Worm (Caenorhabditis elegans) whole organism, mixed stage, embryonic: ENCODE measurements around the gene srz-11.
"Not testable (repeated sequence)": the region's sequence is repeated elsewhere in the genome, so short reads cannot be mapped to it uniquely, and the experiment has no call there.

Experiments
- M03D4.4 ChIP-seq: sonication (generic microtip); optimal IDR thresholded peaks from 2 replicates; lab custom pipeline; 2017; ENCODE audit warnings: mild to moderate bottlenecking, missing genetic modification characterization, missing compliant biosample characterization
- blmp-1 ChIP-seq: fragments of 150-350 bp; optimal IDR thresholded peaks from 2 replicates; lab custom pipeline; 2014; ENCODE audit warnings: missing biosample characterization, missing genetic modification characterization
- ceh-39 ChIP-seq: fragments of 150-350 bp; optimal IDR thresholded peaks from 2 replicates; lab custom pipeline; 2014; ENCODE audit warnings: missing biosample characterization, missing genetic modification characterization
- ceh-43 ChIP-seq: fragments of 200-800 bp; sonication (Bioruptor generic); optimal IDR thresholded peaks from 2 replicates; lab custom pipeline; 2018; ENCODE audit warnings: mild to moderate bottlenecking, missing genetic modification characterization, moderate library complexity, missing compliant biosample characterization
- ceh-83 ChIP-seq: fragments of 200-800 bp; sonication (Bioruptor generic); optimal IDR thresholded peaks from 2 replicates; lab custom pipeline; 2018; ENCODE audit warnings: mild to moderate bottlenecking, missing genetic modification characterization, missing compliant biosample characterization
- ces-1 ChIP-seq: fragments of 150-350 bp; optimal IDR thresholded peaks from 2 replicates; lab custom pipeline; 2014; ENCODE audit warnings: missing biosample characterization, missing genetic modification reagents, missing genetic modification characterization
- cnd-1 ChIP-seq: fragments of 200-800 bp; sonication (Bioruptor generic); optimal IDR thresholded peaks from 2 replicates; lab custom pipeline; 2018; ENCODE audit warnings: mild to moderate bottlenecking, missing genetic modification characterization, missing compliant biosample characterization
- drap-1 ChIP-seq: fragments of 200-800 bp; sonication (Bioruptor generic); optimal IDR thresholded peaks from 3 replicates; lab custom pipeline; 2018; ENCODE audit warnings: mild to moderate bottlenecking, missing genetic modification characterization, missing compliant biosample characterization
- elt-1 ChIP-seq: sonication (generic microtip); optimal IDR thresholded peaks from 2 replicates; lab custom pipeline; 2017; ENCODE audit warnings: missing genetic modification characterization, mild to moderate bottlenecking, missing compliant biosample characterization, antibody characterized with exemption, moderate library complexity, borderline replicate concordance; ENCODE audit not compliant: insufficient read depth
- elt-3 ChIP-seq: fragments of 150-350 bp; optimal IDR thresholded peaks from 2 replicates; lab custom pipeline; 2014; ENCODE audit warnings: missing biosample characterization, missing genetic modification characterization
- flh-1 ChIP-seq: fragments of 200-800 bp; sonication (Bioruptor generic); optimal IDR thresholded peaks from 2 replicates; lab custom pipeline; 2018; ENCODE audit warnings: mild to moderate bottlenecking, missing genetic modification characterization, moderate library complexity, missing compliant biosample characterization
- ham-2 ChIP-seq: fragments of 200-800 bp; sonication (Bioruptor generic); optimal IDR thresholded peaks from 2 replicates; lab custom pipeline; 2018; ENCODE audit warnings: mild to moderate bottlenecking, missing genetic modification characterization, missing compliant biosample characterization
- lin-13 ChIP-seq: fragments of 150-350 bp; optimal IDR thresholded peaks from 2 replicates; lab custom pipeline; 2014; ENCODE audit warnings: missing biosample characterization, missing genetic modification characterization
- lsy-2 ChIP-seq: fragments of 150-350 bp; optimal IDR thresholded peaks from 2 replicates; lab custom pipeline; 2014; ENCODE audit warnings: missing biosample characterization, missing genetic modification characterization
- mab-5 ChIP-seq: fragments of 150-350 bp; optimal IDR thresholded peaks from 2 replicates; lab custom pipeline; 2014; ENCODE audit warnings: missing biosample characterization, missing genetic modification characterization
- mep-1 ChIP-seq: fragments of 150-350 bp; optimal IDR thresholded peaks from 2 replicates; lab custom pipeline; 2017; ENCODE audit warnings: missing biosample characterization, missing genetic modification reagents, missing genetic modification characterization, inconsistent platforms
- mls-2 ChIP-seq: sonication (generic microtip); optimal IDR thresholded peaks from 2 replicates; lab custom pipeline; 2016; ENCODE audit warnings: mild to moderate bottlenecking, missing genetic modification characterization, moderate library complexity, missing compliant biosample characterization
- nhr-12 ChIP-seq: fragments of 150-350 bp; optimal IDR thresholded peaks from 2 replicates; lab custom pipeline; 2014; ENCODE audit warnings: missing biosample characterization, missing genetic modification characterization
- nhr-237 ChIP-seq: fragments of 150-350 bp; optimal IDR thresholded peaks from 2 replicates; lab custom pipeline; 2014; ENCODE audit warnings: missing biosample characterization, missing genetic modification characterization
- nhr-76 ChIP-seq: sonication (generic microtip); optimal IDR thresholded peaks from 2 replicates; lab custom pipeline; 2017; ENCODE audit warnings: missing biosample characterization, missing genetic modification characterization
- pha-4 ChIP-seq: fragments of 150-350 bp; optimal IDR thresholded peaks from 2 replicates; lab custom pipeline; 2018; ENCODE audit warnings: missing biosample characterization, missing genetic modification reagents, missing genetic modification characterization
- sem-2 ChIP-seq: fragments of 200-800 bp; sonication (Bioruptor generic); optimal IDR thresholded peaks from 2 replicates; lab custom pipeline; 2018; ENCODE audit warnings: mild to moderate bottlenecking, missing genetic modification characterization, missing compliant biosample characterization
- snpc-4 ChIP-seq: fragments of 150-350 bp; optimal IDR thresholded peaks from 2 replicates; lab custom pipeline; 2014; ENCODE audit warnings: missing biosample characterization, missing genetic modification characterization
- tbx-8 ChIP-seq: fragments of 200-800 bp; sonication (Bioruptor generic); optimal IDR thresholded peaks from 2 replicates; lab custom pipeline; 2018; ENCODE audit warnings: mild to moderate bottlenecking, missing genetic modification characterization, moderate library complexity, missing compliant biosample characterization
- unc-39 ChIP-seq: fragments of 150-350 bp; optimal IDR thresholded peaks from 2 replicates; lab custom pipeline; 2014; ENCODE audit warnings: missing biosample characterization, missing genetic modification characterization
- unc-62 ChIP-seq: fragments of 150-350 bp; optimal IDR thresholded peaks from 2 replicates; lab custom pipeline; 2014; ENCODE audit warnings: missing biosample characterization, missing genetic modification reagents, missing genetic modification characterization
- zip-8 ChIP-seq: fragments of 150-350 bp; optimal IDR thresholded peaks from 2 replicates; lab custom pipeline; 2014; ENCODE audit warnings: missing biosample characterization, missing genetic modification characterization

srz-11 gene

ce11 chrV:15162697-15163096 lies at the start of gene srz-11:
Gene srz-11 (plus strand): TSS chrV:15163082.
- no peak for TF ChIP-seq ham-2 (GFP tag; lab: Kevin White, UChicago)
- TF ChIP-seq drap-1: no peak
- no peak for TF ChIP-seq ceh-43
- TF ChIP-seq sem-2 (GFP tag; lab: Kevin White, UChicago): no peak
- no peak for TF ChIP-seq lsy-2
- no peak for TF ChIP-seq flh-1
- no peak for TF ChIP-seq ceh-83
- no peak for TF ChIP-seq elt-3 (tag; lab: Kevin White, UChicago)
- TF ChIP-seq cnd-1: no peak
- TF ChIP-seq unc-39 (tag; lab: Kevin White, UChicago): no peak
- TF ChIP-seq mls-2 (tag; lab: Kevin White, UChicago): no peak
- TF ChIP-seq nhr-12: no peak
- no peak for TF ChIP-seq snpc-4 (tag; lab: Kevin White, UChicago)
- no peak for TF ChIP-seq tbx-8 (GFP tag; lab: Kevin White, UChicago)
- TF ChIP-seq unc-62 (GFP tag; lab: Kevin White, UChicago): no peak
- no peak for TF ChIP-seq zip-8 (tag; lab: Kevin White, UChicago)

ce11 chrV:15113992-15114391 lies 48.9 kb upstream of the srz-11 start, which contains the start of gene T01G5.6:
Gene T01G5.6 (minus strand): TSS chrV:15114092.
- TF ChIP-seq elt-1 (no peak), ceh-83 (no peak), nhr-237 (no peak), unc-62 (GFP tag; lab: Kevin White, UChicago) (no peak), mep-1 (tag; lab: Kevin White, UChicago) (no peak), M03D4.4 (no peak)

- not testable (repeated sequence) for TF ChIP-seq elt-1; ceh-39; snpc-4 (tag; lab: Kevin White, UChicago)
Observed at ce11 chrV:15115968-15116367, 46.9 kb upstream of the srz-11 start, which contains the start of gene T01G5.8. Gene T01G5.8 (plus strand): TSS chrV:15116268.

ce11 chrV:15119517-15119916 lies 43.4 kb upstream of the srz-11 start, which contains the start of gene flor-1:
Gene flor-1 (minus strand): TSS chrV:15119617.
- TF ChIP-seq lin-13 (tag; lab: Kevin White, UChicago) (no peak), unc-62 (GFP tag; lab: Kevin White, UChicago) (no peak), ceh-83 (no peak), pha-4 (tag; lab: Kevin White, UChicago) (no peak), nhr-76 (no peak), blmp-1 (tag; lab: Kevin White, UChicago) (no peak), sem-2 (GFP tag; lab: Kevin White, UChicago) (no peak), ces-1 (GFP tag; lab: Kevin White, UChicago) (no peak), ham-2 (GFP tag; lab: Kevin White, UChicago) (no peak), mab-5 (tag; lab: Kevin White, UChicago) (no peak), mep-1 (tag; lab: Kevin White, UChicago) (no peak), ceh-43 (no peak)

ce11 chrV:15125162-15125561 lies 37.7 kb upstream of the srz-11 start, which contains the start of gene ugt-30:
Gene ugt-30 (minus strand): TSS chrV:15125262.
- TF ChIP-seq lsy-2, cnd-1, ceh-39: not testable (repeated sequence)

- TF ChIP-seq nhr-12: no peak
Observed at ce11 chrV:15127413-15127812, 35.5 kb upstream of the srz-11 start, which contains the start of gene srj-27. Gene srj-27 (minus strand): TSS chrV:15127513.

- TF ChIP-seq blmp-1 (tag; lab: Kevin White, UChicago) (no peak), elt-1 (no peak), tbx-8 (GFP tag; lab: Kevin White, UChicago) (no peak), nhr-76 (no peak), cnd-1 (no peak), ces-1 (GFP tag; lab: Kevin White, UChicago) (no peak), nhr-12 (no peak)
Observed at ce11 chrV:15127955-15128354, 34.9 kb upstream of the srz-11 start, which contains the start of gene srr-7. Gene srr-7 (plus strand): TSS chrV:15128255.
